Fruit fly (Drosophila melanogaster): ENCODE measurements around the gene CG31415.

Gene CG31415

dm6 chr3R:9793018-9793417 is 49.7 kb downstream of the CG31415 start, which contains the start of gene CG8516 (continued):
- no peak for TF ChIP-seq ham (GFP tag; IDR thresholded peaks at IDR 0.05)
- TF ChIP-seq lbe (GFP tag; optimal IDR thresholded peaks at IDR 0.05): no peak
- TF ChIP-seq amos (GFP tag; IDR thresholded peaks at IDR 0.05; ENCODE audit: partially characterized antibody): no peak; the same call in 1 of the 2 replicates
